Fruit fly (Drosophila melanogaster) whole organism, pupa: ENCODE results near the gene CG9951.

Experiments used
- CG10348 ChIP-seq: fragments of 200-800 bp; sonication (Bioruptor generic); IDR thresholded peaks from 2 replicates; pipeline ENCODE4 v1.3.6; 2022; ENCODE audit warnings: missing biosample characterization, missing genetic modification characterization
- CG13204 ChIP-seq: fragments of 200-800 bp; sonication (Bioruptor generic); optimal IDR thresholded peaks from 2 replicates; lab custom pipeline; 2018; ENCODE audit warnings: missing biosample characterization, mild to moderate bottlenecking, missing genetic modification characterization, moderate library complexity
- CG14655 ChIP-seq: fragments of 200-800 bp; sonication (Bioruptor generic); optimal IDR thresholded peaks from 3 replicates; lab custom pipeline; 2017; ENCODE audit warnings: mild to moderate bottlenecking, missing biosample characterization, missing genetic modification reagents, missing genetic modification characterization
- CG15710 ChIP-seq: fragments of 200-800 bp; sonication (Bioruptor generic); optimal IDR thresholded peaks from 2 replicates; lab custom pipeline; 2018; ENCODE audit warnings: missing biosample characterization, mild to moderate bottlenecking, missing genetic modification characterization, moderate library complexity
- CG17806 ChIP-seq: fragments of 200-800 bp; sonication (Bioruptor generic); optimal IDR thresholded peaks from 2 replicates; lab custom pipeline; 2018; ENCODE audit warnings: missing biosample characterization, mild to moderate bottlenecking, missing genetic modification characterization, moderate library complexity
- CG32121 ChIP-seq: fragments of 200-800 bp; sonication (Bioruptor generic); IDR thresholded peaks from 2 replicates; pipeline ENCODE4 v1.3.6; 2022; ENCODE audit warnings: missing biosample characterization, missing genetic modification characterization
- CG34367 ChIP-seq: fragments of 200-800 bp; sonication (Bioruptor generic); optimal IDR thresholded peaks from 2 replicates; lab custom pipeline; 2018; ENCODE audit warnings: missing biosample characterization, mild to moderate bottlenecking, missing genetic modification characterization
- CG4496 ChIP-seq: fragments of 200-800 bp; sonication (Bioruptor generic); IDR thresholded peaks from 3 replicates; pipeline ENCODE4 v1.3.6; 2022; ENCODE audit warnings: missing biosample characterization, missing genetic modification characterization
- CG8159 ChIP-seq: fragments of 200-800 bp; sonication (Bioruptor generic); optimal IDR thresholded peaks from 3 replicates; lab custom pipeline; 2018; ENCODE audit warnings: missing biosample characterization, mild to moderate bottlenecking, missing genetic modification characterization, moderate library complexity
- CG8301 ChIP-seq: fragments of 200-800 bp; sonication (Bioruptor generic); optimal IDR thresholded peaks from 2 replicates; lab custom pipeline; 2018; ENCODE audit warnings: missing biosample characterization, mild to moderate bottlenecking, missing genetic modification characterization
- CG9948 ChIP-seq: fragments of 200-800 bp; sonication (Bioruptor generic); optimal IDR thresholded peaks from 2 replicates; lab custom pipeline; 2018; ENCODE audit warnings: missing biosample characterization, mild to moderate bottlenecking, missing genetic modification characterization, moderate library complexity
- D1 ChIP-seq: fragments of 200-800 bp; sonication (Bioruptor generic); optimal IDR thresholded peaks from 2 replicates; lab custom pipeline; 2018; ENCODE audit warnings: missing biosample characterization, mild to moderate bottlenecking, missing genetic modification characterization, moderate library complexity
- EcR ChIP-seq: fragments of 200-800 bp; sonication (Bioruptor generic); optimal IDR thresholded peaks from 3 replicates; lab custom pipeline; 2019; ENCODE audit warnings: missing biosample characterization, missing genetic modification characterization, mild to moderate bottlenecking, moderate library complexity, missing genetic modification reagents
- gl ChIP-seq: fragments of 200-800 bp; sonication (Bioruptor generic); optimal IDR thresholded peaks from 2 replicates; lab custom pipeline; 2018; ENCODE audit warnings: missing biosample characterization, mild to moderate bottlenecking, missing genetic modification characterization

dm6 chr3L:16887272-16887671 is 24.3 kb downstream of the CG9951 start:
- TF ChIP-seq D1 (tag; lab: Kevin White, UChicago) (no peak), CG8159 (tag; lab: Kevin White, UChicago) (no peak), CG10348 (GFP tag; lab: Robert Waterston, UW) (no peak), CG4496 (GFP tag; lab: Robert Waterston, UW) (no peak), CG9948 (tag; lab: Kevin White, UChicago) (no peak), CG13204 (GFP tag; lab: Kevin White, UChicago) (no peak), CG14655 (no peak), CG32121 (GFP tag; lab: Robert Waterston, UW) (no peak), EcR (GFP tag; lab: Kevin White, UChicago) (no peak), CG34367 (tag; lab: Kevin White, UChicago) (no peak), CG8301 (tag; lab: Kevin White, UChicago) (no peak), CG17806 (tag; lab: Kevin White, UChicago) (no peak), CG15710 (tag; lab: Kevin White, UChicago) (no peak), gl (no peak)
